Worm (Caenorhabditis elegans): ENCODE data around the gene C02H6.1.
"Not testable (repeated sequence)": the region's sequence is repeated elsewhere in the genome, so short reads cannot be mapped to it uniquely, and the experiment has no call there.

DNA sequence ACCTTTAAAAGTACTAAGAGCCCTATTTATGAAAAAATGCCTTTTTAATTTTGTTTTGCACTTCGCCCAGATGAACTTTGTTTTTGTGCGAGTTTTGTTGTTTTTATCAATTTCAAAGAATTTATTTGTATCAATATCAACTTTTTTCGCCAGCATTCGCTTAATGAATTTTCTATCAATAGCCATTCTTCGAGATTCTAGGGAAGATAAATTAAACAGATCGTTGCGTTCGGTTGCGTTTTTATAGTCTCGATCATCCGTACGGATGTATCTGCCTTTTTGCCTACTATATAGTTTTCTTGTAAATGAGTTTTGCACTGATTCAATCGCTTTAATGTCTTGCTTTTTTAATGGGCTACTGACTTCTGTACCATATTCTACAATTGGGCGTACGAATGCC is 44.2 kb downstream of the C02H6.1 start, which contains the start of gene nhr-147:
- TF ChIP-seq zag-1, nhr-77 (tag; optimal IDR thresholded peaks at IDR 0.05): not testable (repeated sequence)

Measured in whole organism, L2 larva.